Fruit fly (Drosophila melanogaster) whole organism, pupa: ENCODE measurements around the gene Ube3a.

Experiments used
- CG10348 ChIP-seq: fragments of 200-800 bp; sonication (Bioruptor generic); IDR thresholded peaks from 2 replicates; pipeline ENCODE4 v1.3.6; 2022; ENCODE audit warnings: missing biosample characterization, missing genetic modification characterization
- CG12605 ChIP-seq: fragments of 200-800 bp; sonication (Bioruptor generic); IDR thresholded peaks from 2 replicates; pipeline ENCODE4 v1.3.6; 2022; ENCODE audit warnings: missing biosample characterization, missing genetic modification characterization
- CG13204 ChIP-seq: fragments of 200-800 bp; sonication (Bioruptor generic); optimal IDR thresholded peaks from 2 replicates; lab custom pipeline; 2018; ENCODE audit warnings: missing biosample characterization, mild to moderate bottlenecking, missing genetic modification characterization, moderate library complexity
- CG14655 ChIP-seq: fragments of 200-800 bp; sonication (Bioruptor generic); optimal IDR thresholded peaks from 3 replicates; lab custom pipeline; 2017; ENCODE audit warnings: mild to moderate bottlenecking, missing biosample characterization, missing genetic modification reagents, missing genetic modification characterization
- CG15710 ChIP-seq: fragments of 200-800 bp; sonication (Bioruptor generic); optimal IDR thresholded peaks from 2 replicates; lab custom pipeline; 2018; ENCODE audit warnings: missing biosample characterization, mild to moderate bottlenecking, missing genetic modification characterization, moderate library complexity
- CG17806 ChIP-seq: fragments of 200-800 bp; sonication (Bioruptor generic); optimal IDR thresholded peaks from 2 replicates; lab custom pipeline; 2018; ENCODE audit warnings: missing biosample characterization, mild to moderate bottlenecking, missing genetic modification characterization, moderate library complexity
- CG32121 ChIP-seq: fragments of 200-800 bp; sonication (Bioruptor generic); IDR thresholded peaks from 2 replicates; pipeline ENCODE4 v1.3.6; 2022; ENCODE audit warnings: missing biosample characterization, missing genetic modification characterization
- CG34367 ChIP-seq: fragments of 200-800 bp; sonication (Bioruptor generic); optimal IDR thresholded peaks from 2 replicates; lab custom pipeline; 2018; ENCODE audit warnings: missing biosample characterization, mild to moderate bottlenecking, missing genetic modification characterization
- CG4496 ChIP-seq: fragments of 200-800 bp; sonication (Bioruptor generic); IDR thresholded peaks from 3 replicates; pipeline ENCODE4 v1.3.6; 2022; ENCODE audit warnings: missing biosample characterization, missing genetic modification characterization
- CG8159 ChIP-seq: fragments of 200-800 bp; sonication (Bioruptor generic); optimal IDR thresholded peaks from 3 replicates; lab custom pipeline; 2018; ENCODE audit warnings: missing biosample characterization, mild to moderate bottlenecking, missing genetic modification characterization, moderate library complexity
- CG8301 ChIP-seq: fragments of 200-800 bp; sonication (Bioruptor generic); optimal IDR thresholded peaks from 2 replicates; lab custom pipeline; 2018; ENCODE audit warnings: missing biosample characterization, mild to moderate bottlenecking, missing genetic modification characterization
- CG9948 ChIP-seq: fragments of 200-800 bp; sonication (Bioruptor generic); optimal IDR thresholded peaks from 2 replicates; lab custom pipeline; 2018; ENCODE audit warnings: missing biosample characterization, mild to moderate bottlenecking, missing genetic modification characterization, moderate library complexity
- D1 ChIP-seq: fragments of 200-800 bp; sonication (Bioruptor generic); optimal IDR thresholded peaks from 2 replicates; lab custom pipeline; 2018; ENCODE audit warnings: missing biosample characterization, mild to moderate bottlenecking, missing genetic modification characterization, moderate library complexity
- EcR ChIP-seq: fragments of 200-800 bp; sonication (Bioruptor generic); optimal IDR thresholded peaks from 3 replicates; lab custom pipeline; 2019; ENCODE audit warnings: missing biosample characterization, missing genetic modification characterization, mild to moderate bottlenecking, moderate library complexity, missing genetic modification reagents
- Ets98B ChIP-seq: fragments of 200-800 bp; sonication (Bioruptor generic); IDR thresholded peaks from 2 replicates; pipeline ENCODE4 v1.3.6; 2022; ENCODE audit warnings: missing biosample characterization, missing genetic modification characterization
- Pif1A ChIP-seq: fragments of 200-800 bp; sonication (Bioruptor generic); optimal IDR thresholded peaks from 3 replicates; lab custom pipeline; 2016; ENCODE audit warnings: missing biosample characterization, missing genetic modification characterization
- Pif1B ChIP-seq: fragments of 200-800 bp; sonication (Bioruptor generic); optimal IDR thresholded peaks from 3 replicates; lab custom pipeline; 2016; ENCODE audit warnings: missing biosample characterization, missing genetic modification characterization
- Snoo ChIP-seq: fragments of 200-800 bp; sonication (Bioruptor generic); optimal IDR thresholded peaks from 3 replicates; lab custom pipeline; 2017; ENCODE audit warnings: missing biosample characterization, mild to moderate bottlenecking, missing genetic modification characterization, inconsistent platforms
- fd96Ca ChIP-seq: fragments of 200-800 bp; sonication (Bioruptor generic); IDR thresholded peaks from 3 replicates; pipeline ENCODE4 v1.3.6; 2022; ENCODE audit warnings: missing biosample characterization, missing genetic modification characterization
- gl ChIP-seq: fragments of 200-800 bp; sonication (Bioruptor generic); optimal IDR thresholded peaks from 2 replicates; lab custom pipeline; 2018; ENCODE audit warnings: missing biosample characterization, mild to moderate bottlenecking, missing genetic modification characterization
- rn ChIP-seq: fragments of 200-800 bp; sonication (Bioruptor generic); IDR thresholded peaks from 2 replicates; pipeline ENCODE4 v1.3.6; 2022; ENCODE audit warnings: missing biosample characterization, missing genetic modification characterization

The Ube3a gene

dm6 chr3L:11251721-11252423, 41.5 kb upstream of the Ube3a start, which contains the start of gene scyl:
Gene scyl (plus strand): TSS chr3L:11252307.
- peak; percentile 57 for TF ChIP-seq Snoo (tag; lab: Kevin White, UChicago)
- TF ChIP-seq Ets98B (GFP tag; lab: Robert Waterston, UW): peak; percentile 84
- TF ChIP-seq Pif1A (GFP tag; lab: Kevin White, UChicago): peak; percentile 81
- TF ChIP-seq CG34367 (tag; lab: Kevin White, UChicago): peak; percentile 32
- TF ChIP-seq gl (tag; lab: Kevin White, UChicago): peak; percentile 66
- TF ChIP-seq rn (GFP tag; lab: Robert Waterston, UW): 0 out of 2 replicates have a peak, but pooled peaks have one; percentile 26
- TF ChIP-seq Pif1B (GFP tag; lab: Kevin White, UChicago): peak; percentile 83
- peak; percentile 63; the same call in 1 of the 2 replicates for TF ChIP-seq CG32121
- TF ChIP-seq CG8159 (tag; lab: Kevin White, UChicago): peak; percentile 45
- TF ChIP-seq CG8301 (tag; lab: Kevin White, UChicago): peak; percentile 27
- no peak for TF ChIP-seq CG9948
- peak; percentile 71 for TF ChIP-seq EcR (GFP tag; lab: Kevin White, UChicago)
- peak; percentile 81 for TF ChIP-seq CG4496
- TF ChIP-seq CG15710: peak; percentile 33
- TF ChIP-seq fd96Ca: peak; percentile 64; the same call in 2 of the 3 replicates
- TF ChIP-seq D1: peak; percentile 9
- peak; percentile 25 for TF ChIP-seq CG14655
- peak; percentile 84 for TF ChIP-seq CG12605 (GFP tag; lab: Robert Waterston, UW)
- no peak for TF ChIP-seq CG10348 (GFP tag; lab: Robert Waterston, UW)
- TF ChIP-seq CG17806 (tag; lab: Kevin White, UChicago): peak; percentile 32
- TF ChIP-seq CG13204 (GFP tag; lab: Kevin White, UChicago): peak; percentile 75

dm6 chr3L:11248303-11248702, 37.9 kb upstream of the Ube3a start:
- no peak for TF ChIP-seq Pif1B (GFP tag; lab: Kevin White, UChicago)
- peak; percentile 70 for TF ChIP-seq D1
- peak; percentile 8 for TF ChIP-seq CG13204 (GFP tag; lab: Kevin White, UChicago)
- no peak for TF ChIP-seq CG8301 (tag; lab: Kevin White, UChicago)
- TF ChIP-seq fd96Ca: no peak
- TF ChIP-seq CG15710: no peak
- no peak for TF ChIP-seq Ets98B (GFP tag; lab: Robert Waterston, UW)
- no peak for TF ChIP-seq CG12605 (GFP tag; lab: Robert Waterston, UW)
- no peak for TF ChIP-seq CG17806 (tag; lab: Kevin White, UChicago)
- TF ChIP-seq CG32121: no peak
- TF ChIP-seq CG9948: no peak
- no peak for TF ChIP-seq EcR (GFP tag; lab: Kevin White, UChicago)
- TF ChIP-seq CG4496: no peak; the same call in 2 of the 3 replicates

DNA sequence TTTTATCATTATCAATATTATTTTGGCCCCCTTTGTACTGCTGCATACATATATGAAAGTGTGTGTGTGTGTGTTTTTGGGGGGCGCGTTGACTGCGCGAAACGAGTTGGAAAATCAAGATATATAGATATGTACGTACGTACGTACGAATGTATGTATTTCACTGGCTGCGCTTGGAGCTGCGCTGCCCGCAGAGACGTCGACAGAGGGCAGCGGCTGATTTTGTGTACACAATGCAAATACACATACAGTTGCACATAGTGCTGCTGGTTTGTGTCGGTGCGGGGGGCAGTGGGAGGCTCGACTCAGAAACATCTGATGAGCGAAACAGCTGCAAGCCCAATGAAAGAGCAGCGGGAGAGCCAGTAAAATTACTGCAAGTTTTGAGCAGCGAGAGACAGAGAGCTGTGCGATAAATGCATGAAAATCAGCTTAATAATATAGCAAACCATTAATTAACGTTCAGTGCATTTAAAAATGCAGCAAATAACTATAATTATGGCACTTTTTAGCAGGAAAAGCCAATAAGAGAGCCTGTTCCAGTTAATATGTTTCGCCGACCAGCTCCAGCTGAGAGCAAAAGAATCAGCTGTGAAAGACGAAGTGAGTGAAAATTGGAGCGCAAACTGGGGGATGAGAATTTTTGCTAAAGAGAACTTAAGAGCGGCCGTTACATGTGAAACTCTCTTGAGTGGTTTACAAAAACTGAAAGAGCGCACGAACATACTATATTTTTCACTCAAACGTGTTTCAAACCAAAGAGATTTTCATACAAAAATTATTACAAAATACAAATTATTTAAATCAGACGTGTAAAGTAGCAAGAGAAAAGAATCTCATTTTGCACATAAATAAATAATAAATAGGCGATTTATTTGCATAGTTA, 37.2 kb upstream of the Ube3a start:
- TF ChIP-seq Pif1A (GFP tag; lab: Kevin White, UChicago) (peak; percentile 51), CG14655 (peak; percentile 0), Pif1B (GFP tag; lab: Kevin White, UChicago) (peak; percentile 21), CG10348 (GFP tag; lab: Robert Waterston, UW) (no peak), rn (GFP tag; lab: Robert Waterston, UW) (no peak), CG17806 (tag; lab: Kevin White, UChicago) (no peak), CG13204 (GFP tag; lab: Kevin White, UChicago) (peak; percentile 79), CG12605 (GFP tag; lab: Robert Waterston, UW) (peak; percentile 79), EcR (GFP tag; lab: Kevin White, UChicago) (peak; percentile 76), Ets98B (GFP tag; lab: Robert Waterston, UW) (peak; percentile 84), CG32121 (peak; percentile 86), gl (tag; lab: Kevin White, UChicago) (peak; percentile 72), CG9948 (no peak), Snoo (tag; lab: Kevin White, UChicago) (peak; percentile 32), CG4496 (peak; percentile 88), CG34367 (tag; lab: Kevin White, UChicago) (peak; percentile 18), CG15710 (peak; percentile 8), D1 (no peak), fd96Ca (peak; percentile 72; the same call in 2 of the 3 replicates), CG8301 (tag; lab: Kevin White, UChicago) (peak; percentile 14)
- TF ChIP-seq, all 21 proteins: peak for 15

DNA sequence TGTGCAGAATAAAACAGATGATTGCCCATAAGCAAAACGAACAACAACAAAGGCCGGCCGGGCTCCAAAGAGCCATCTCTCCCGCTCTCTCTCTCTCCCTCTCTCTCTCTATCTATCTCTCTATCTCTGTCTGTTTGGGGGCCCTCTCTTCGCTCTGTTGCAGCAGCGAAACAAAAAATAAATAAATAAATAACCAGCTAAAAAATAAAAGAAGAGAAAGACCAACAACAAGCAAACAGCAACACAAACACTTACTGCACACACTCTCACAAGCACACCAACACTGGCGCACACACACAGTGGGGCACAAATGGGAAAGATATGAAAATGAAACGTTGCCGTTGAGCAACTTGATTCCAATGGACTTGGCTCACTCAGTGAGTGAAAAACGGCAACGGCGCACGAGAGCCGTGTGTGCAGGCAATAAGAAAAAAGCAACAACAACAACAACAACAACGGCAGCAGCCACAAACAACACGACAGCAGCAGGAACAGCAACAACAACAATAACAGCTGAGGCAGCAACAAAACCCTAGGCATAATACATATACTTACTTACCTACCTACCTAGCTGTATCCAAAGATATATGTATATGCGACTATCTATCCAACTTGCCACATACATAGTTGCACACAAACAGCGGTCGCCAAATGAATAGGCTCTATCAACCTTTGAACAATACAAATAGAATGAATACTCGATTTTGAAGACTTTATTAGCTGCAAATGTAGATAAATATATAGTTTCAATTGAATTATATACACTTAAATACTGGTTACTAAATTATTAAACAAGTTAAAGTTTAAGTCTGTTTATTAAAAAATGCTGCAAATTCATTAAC, 35.9 kb upstream of the Ube3a start:
- peak; percentile 99 for TF ChIP-seq Pif1A (GFP tag; lab: Kevin White, UChicago)
- peak; percentile 96 for TF ChIP-seq CG32121
- peak; percentile 89 for TF ChIP-seq EcR (GFP tag; lab: Kevin White, UChicago)
- TF ChIP-seq CG15710: peak; percentile 97
- peak; percentile 99 for TF ChIP-seq CG34367 (tag; lab: Kevin White, UChicago)
- peak; percentile 99 for TF ChIP-seq CG4496
- TF ChIP-seq fd96Ca: peak; percentile 97
- TF ChIP-seq CG14655: peak; percentile 98
- TF ChIP-seq CG8301 (tag; lab: Kevin White, UChicago): peak; percentile 96
- peak; percentile 94 for TF ChIP-seq rn (GFP tag; lab: Robert Waterston, UW)
- peak; percentile 99 for TF ChIP-seq Pif1B (GFP tag; lab: Kevin White, UChicago)
- 0 out of 2 replicates have a peak, but pooled peaks have one; percentile 9 for TF ChIP-seq CG10348 (GFP tag; lab: Robert Waterston, UW)
- TF ChIP-seq D1: peak; percentile 93
- TF ChIP-seq CG8159 (tag; lab: Kevin White, UChicago): peak; percentile 96
- peak; percentile 99 for TF ChIP-seq CG13204 (GFP tag; lab: Kevin White, UChicago)
- peak; percentile 100 for TF ChIP-seq gl (tag; lab: Kevin White, UChicago)
- TF ChIP-seq CG12605 (GFP tag; lab: Robert Waterston, UW): peak; percentile 99
- peak; percentile 98 for TF ChIP-seq Ets98B (GFP tag; lab: Robert Waterston, UW)
- TF ChIP-seq CG9948: peak; percentile 95
- peak; percentile 95 for TF ChIP-seq Snoo (tag; lab: Kevin White, UChicago)
- peak; percentile 96 for TF ChIP-seq CG17806 (tag; lab: Kevin White, UChicago)
